Fruit fly (Drosophila melanogaster): ENCODE measurements around the gene Sry-beta.

Sry-beta gene

DNA sequence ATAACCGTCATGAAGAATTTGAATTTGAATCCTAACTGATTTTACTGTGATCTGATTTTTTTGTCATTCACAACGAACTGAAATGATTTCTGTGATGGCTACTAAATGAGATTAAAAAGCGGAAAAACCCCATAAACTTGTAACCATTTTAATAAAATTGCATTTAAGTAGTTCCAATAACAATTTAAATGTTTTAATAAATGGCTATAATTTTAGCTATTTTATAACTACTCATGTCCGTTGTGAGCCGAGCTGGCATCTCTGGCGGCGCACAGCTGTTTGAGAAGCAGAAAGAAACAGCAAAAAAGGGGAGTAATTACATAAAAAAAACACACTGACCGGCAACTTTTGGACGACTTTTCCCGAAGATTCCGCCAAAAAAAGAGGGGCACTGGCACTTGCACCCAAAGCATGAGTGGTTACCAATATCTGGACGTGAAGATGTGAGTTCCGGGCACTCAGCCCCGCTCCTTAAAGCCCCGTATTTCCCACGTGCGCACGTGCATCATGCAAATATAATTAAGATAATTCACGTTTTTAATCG is 17.1 kb downstream of the Sry-beta start, which contains the start of the genes CG7950 and Rpp14a (continued):
- TF ChIP-seq CG10462 (GFP tag; optimal IDR thresholded peaks at IDR 0.05) (peak; percentile 48), tll (GFP tag; optimal IDR thresholded peaks at IDR 0.05) (no peak), kah (GFP tag; optimal IDR thresholded peaks at IDR 0.05) (no peak), NC2β (GFP tag; optimal IDR thresholded peaks at IDR 0.05) (peak; percentile 70), zen (tag; optimal IDR thresholded peaks at IDR 0.05) (peak; percentile 75), CG6175 (GFP tag; IDR thresholded peaks at IDR 0.05) (no peak), Stat92E (GFP tag; optimal IDR thresholded peaks at IDR 0.05) (no peak), sob (GFP tag; IDR thresholded peaks at IDR 0.05) (peak; percentile 76), Chrac-16 (GFP tag; optimal IDR thresholded peaks at IDR 0.05) (peak; percentile 85), CG9932 (GFP tag; IDR thresholded peaks at IDR 0.05) (peak; percentile 93), Med (GFP tag) (peak; percentile 97), knrl (GFP tag; IDR thresholded peaks at IDR 0.05; ENCODE audit: partially characterized antibody) (no peak), eve (GFP tag; optimal IDR thresholded peaks at IDR 0.05) (no peak), CG4360 (GFP tag; IDR thresholded peaks at IDR 0.05) (no peak), CG7357 (GFP tag; IDR thresholded peaks at IDR 0.05) (peak; percentile 62; the same call in 2 of the 3 replicates), Fer1 (GFP tag; optimal IDR thresholded peaks at IDR 0.05) (peak; percentile 64), CG18476 (GFP tag; optimal IDR thresholded peaks at IDR 0.05) (peak; percentile 54), CG1233 (GFP tag; optimal IDR thresholded peaks at IDR 0.05) (peak; percentile 63), ara (GFP tag; IDR thresholded peaks at IDR 0.05) (peak; percentile 79), Side (GFP tag; optimal IDR thresholded peaks at IDR 0.05) (peak; percentile 35), D19B (GFP tag; optimal IDR thresholded peaks at IDR 0.05) (peak; percentile 35), sr (GFP tag; IDR thresholded peaks at IDR 0.05) (no peak), HLH54F (GFP tag; optimal IDR thresholded peaks at IDR 0.05) (peak; percentile 88), hbn (GFP tag; IDR thresholded peaks at IDR 0.05; ENCODE audit: partially characterized antibody) (no peak), Awh (GFP tag; IDR thresholded peaks at IDR 0.05) (peak; percentile 37; the same call in 1 of the 2 replicates), run (tag; optimal IDR thresholded peaks at IDR 0.05) (peak; percentile 37), Fer2 (tag; optimal IDR thresholded peaks at IDR 0.05) (peak; percentile 26), CG13624 (GFP tag; optimal IDR thresholded peaks at IDR 0.05) (peak; percentile 73), fd64A (GFP tag; optimal IDR thresholded peaks at IDR 0.05) (no peak), Gsc (GFP tag; IDR thresholded peaks at IDR 0.05) (no peak; the same call in 1 of the 2 replicates), CG14014 (GFP tag; IDR thresholded peaks at IDR 0.05) (peak; percentile 80), CG34422 (GFP tag; IDR thresholded peaks at IDR 0.05) (peak; percentile 85; the same call in 2 of the 3 replicates), disco-r (GFP tag; optimal IDR thresholded peaks at IDR 0.05) (peak; percentile 15), Blimp-1 (GFP tag; optimal IDR thresholded peaks at IDR 0.05) (peak; percentile 65), CG9817 (tag; optimal IDR thresholded peaks at IDR 0.05) (peak; percentile 86), CG7786 (GFP tag; optimal IDR thresholded peaks at IDR 0.05) (peak; percentile 77), otp (GFP tag; IDR thresholded peaks at IDR 0.05) (peak; percentile 77), TFAM (GFP tag; optimal IDR thresholded peaks at IDR 0.05) (no peak), odd (GFP tag; optimal IDR thresholded peaks at IDR 0.05) (peak; percentile 54), CG17802 (tag; optimal IDR thresholded peaks at IDR 0.05) (peak; percentile 12), CG13287 (GFP tag; IDR thresholded peaks at IDR 0.05; ENCODE audit: partially characterized antibody) (peak; percentile 26; the same call in 1 of the 2 replicates), cad (GFP tag; optimal IDR thresholded peaks at IDR 0.05) (no peak), CG31224 (GFP tag; IDR thresholded peaks at IDR 0.05) (peak; percentile 60; the same call in 1 of the 2 replicates), sug (tag; optimal IDR thresholded peaks at IDR 0.05) (peak; percentile 83), amos (GFP tag; IDR thresholded peaks at IDR 0.05; ENCODE audit: partially characterized antibody) (no peak), jing (GFP tag; optimal IDR thresholded peaks at IDR 0.05) (no peak), jigr1 (GFP tag; IDR thresholded peaks at IDR 0.05) (no peak), CG3281 (GFP tag; optimal IDR thresholded peaks at IDR 0.05) (peak; percentile 73), CG8388 (GFP tag; optimal IDR thresholded peaks at IDR 0.05) (peak; percentile 53), Max (GFP tag; optimal IDR thresholded peaks at IDR 0.05) (peak; percentile 75)

Measured in whole organism, embryonic.